Fruit fly (Drosophila melanogaster): ENCODE measurements around the gene CG8219.
A peak's percentile ranks its signal among the peaks of the same experiment; 100 is the strongest.

Gene CG8219

dm6 chr3L:6157327-6158032 lies 42.8 kb upstream of the CG8219 start, which contains the start of gene CG13297:
Gene CG13297 (minus strand): TSS chr3L:6157377.
- TF ChIP-seq dati (GFP tag; IDR thresholded peaks at IDR 0.05) = no peak
- TF ChIP-seq CG17612 (GFP tag; IDR thresholded peaks at IDR 0.05) = no peak
- TF ChIP-seq gcm2 (GFP tag; optimal IDR thresholded peaks at IDR 0.05) = no peak
- TF ChIP-seq jing (GFP tag; optimal IDR thresholded peaks at IDR 0.05) = peak; percentile 38
- TF ChIP-seq sr (GFP tag; IDR thresholded peaks at IDR 0.05) = no peak
- TF ChIP-seq exex (tag; optimal IDR thresholded peaks at IDR 0.05) = no peak
- no peak for TF ChIP-seq gro (GFP tag; optimal IDR thresholded peaks at IDR 0.05)
- peak; percentile 70 for TF ChIP-seq row (GFP tag; IDR thresholded peaks at IDR 0.05)
- no peak for TF ChIP-seq br (optimal IDR thresholded peaks at IDR 0.05)
- no peak for TF ChIP-seq Mrtf (GFP tag; IDR thresholded peaks at IDR 0.05)
- TF ChIP-seq eve (GFP tag; optimal IDR thresholded peaks at IDR 0.05) = peak in 1 of 2 experiments; percentile 48
- TF ChIP-seq pho (GFP tag; optimal IDR thresholded peaks at IDR 0.05) = no peak
- no peak for TF ChIP-seq CG15011 (GFP tag; optimal IDR thresholded peaks at IDR 0.05)
- peak; percentile 32 for TF ChIP-seq CG18476 (GFP tag; optimal IDR thresholded peaks at IDR 0.05)
- peak; percentile 41 for TF ChIP-seq bcd (GFP tag; optimal IDR thresholded peaks at IDR 0.05)
- no peak for TF ChIP-seq yki (optimal IDR thresholded peaks at IDR 0.05)
- no peak for TF ChIP-seq CG9797 (GFP tag; optimal IDR thresholded peaks at IDR 0.05)
- TF ChIP-seq CG7928 (GFP tag; optimal IDR thresholded peaks at IDR 0.05) = no peak
- no peak for TF ChIP-seq GATAe (GFP tag; conservative IDR thresholded peaks at IDR 0.05)
- TF ChIP-seq odd (GFP tag; optimal IDR thresholded peaks at IDR 0.05) = no peak
- TF ChIP-seq CG4404 (GFP tag; IDR thresholded peaks at IDR 0.05) = no peak
- TF ChIP-seq emc (GFP tag; optimal IDR thresholded peaks at IDR 0.05) = no peak
- TF ChIP-seq CG32767 (GFP tag; IDR thresholded peaks at IDR 0.05) = peak; percentile 69; the same call in 1 of the 2 replicates
- TF ChIP-seq CG11456 (GFP tag; IDR thresholded peaks at IDR 0.05) = no peak
- TF ChIP-seq sna (GFP tag; IDR thresholded peaks at IDR 0.05; ENCODE audit: partially characterized antibody) = no peak
- no peak for TF ChIP-seq Doc3 (GFP tag; IDR thresholded peaks at IDR 0.05; ENCODE audit: partially characterized antibody)
- no peak for TF ChIP-seq Neu2 (GFP tag; optimal IDR thresholded peaks at IDR 0.05; ENCODE audit: borderline replicate concordance)
- no peak for TF ChIP-seq wek (GFP tag; optimal IDR thresholded peaks at IDR 0.05)
- TF ChIP-seq seq (GFP tag; IDR thresholded peaks at IDR 0.05) = no peak
- no peak for TF ChIP-seq fd102C (GFP tag; optimal IDR thresholded peaks at IDR 0.05)
- TF ChIP-seq CG32532 (GFP tag; IDR thresholded peaks at IDR 0.05) = no peak
- peak; percentile 54; the same call in 1 of the 3 replicates for TF ChIP-seq ase (GFP tag; IDR thresholded peaks at IDR 0.05)
- peak; percentile 42 for TF ChIP-seq az2 (GFP tag; optimal IDR thresholded peaks at IDR 0.05)
- TF ChIP-seq esg (GFP tag; conservative IDR thresholded peaks at IDR 0.05) = peak; percentile 61
- TF ChIP-seq CkIIα-i1 (GFP tag; IDR thresholded peaks at IDR 0.05) = no peak
- no peak for TF ChIP-seq zen (tag; optimal IDR thresholded peaks at IDR 0.05)
- TF ChIP-seq Drgx (GFP tag; IDR thresholded peaks at IDR 0.05) = peak; percentile 37; the same call in 1 of the 2 replicates
- TF ChIP-seq prd (optimal IDR thresholded peaks at IDR 0.05) = no peak
- TF ChIP-seq prd (GFP tag; IDR thresholded peaks at IDR 0.05) = peak; percentile 59; the same call in 2 of the 3 replicates
- TF ChIP-seq Nf-YC (tag; optimal IDR thresholded peaks at IDR 0.05) = no peak
- no peak for TF ChIP-seq HLH4C (GFP tag; IDR thresholded peaks at IDR 0.05; ENCODE audit: partially characterized antibody)
- no peak for TF ChIP-seq BEAF-32 (GFP tag; optimal IDR thresholded peaks at IDR 0.05)
- peak in 1 of 2 experiments; percentile 2 for TF ChIP-seq Pdp1 (GFP tag; optimal IDR thresholded peaks at IDR 0.05)
- peak; percentile 50; the same call in 1 of the 2 replicates for TF ChIP-seq lmd (GFP tag; IDR thresholded peaks at IDR 0.05)
- TF ChIP-seq crol (GFP tag; IDR thresholded peaks at IDR 0.05) = no peak
- TF ChIP-seq pita (GFP tag; optimal IDR thresholded peaks at IDR 0.05) = no peak
- TF ChIP-seq CG10209 (GFP tag; optimal IDR thresholded peaks at IDR 0.05) = peak; percentile 33
- TF ChIP-seq CG12071 (GFP tag; optimal IDR thresholded peaks at IDR 0.05) = no peak
- peak; percentile 32 for TF ChIP-seq tio (GFP tag; optimal IDR thresholded peaks at IDR 0.05)
- no peak for TF ChIP-seq MESR4 (GFP tag; optimal IDR thresholded peaks at IDR 0.05)
- peak; percentile 48 for TF ChIP-seq CG8388 (GFP tag; optimal IDR thresholded peaks at IDR 0.05)
